Fruit fly (Drosophila melanogaster) whole organism, embryonic: ENCODE data around the gene CBP.

Experiments
- Aef1 ChIP-seq: fragments of 200-800 bp; sonication (Bioruptor generic); IDR thresholded peaks from 3 replicates; pipeline ENCODE4 v1.3.6; 2022; ENCODE audit warnings: missing biosample characterization, missing genetic modification characterization
- Asciz ChIP-seq: fragments of 200-800 bp; sonication (Bioruptor generic); optimal IDR thresholded peaks from 2 replicates; lab custom pipeline; 2017; ENCODE audit warnings: missing biosample characterization, mild to moderate bottlenecking, missing genetic modification characterization, missing genetic modification reagents
- Bteb2 ChIP-seq: fragments of 200-800 bp; sonication (Bioruptor generic); optimal IDR thresholded peaks from 2 replicates; lab custom pipeline; 2016; ENCODE audit warnings: missing biosample characterization, missing genetic modification characterization
- CG10321 ChIP-seq: fragments of 200-800 bp; sonication (Bioruptor generic); IDR thresholded peaks from 2 replicates; pipeline ENCODE4 v1.3.6; 2022; ENCODE audit warnings: missing biosample characterization, missing genetic modification characterization
- CG10366 ChIP-seq: fragments of 200-800 bp; sonication (Bioruptor generic); IDR thresholded peaks from 2 replicates; pipeline ENCODE4 v1.3.6; 2022; ENCODE audit warnings: missing biosample characterization, missing genetic modification characterization
- CG10431 ChIP-seq: fragments of 200-800 bp; sonication (Bioruptor generic); optimal IDR thresholded peaks from 3 replicates; lab custom pipeline; 2018; ENCODE audit warnings: missing biosample characterization, mild to moderate bottlenecking, missing genetic modification characterization
- CG11093 ChIP-seq: fragments of 200-800 bp; sonication (Bioruptor generic); IDR thresholded peaks from 3 replicates; pipeline ENCODE4 v1.3.6; 2022; ENCODE audit warnings: missing biosample characterization, missing genetic modification characterization
- CG11723 ChIP-seq: fragments of 200-800 bp; sonication (Bioruptor generic); optimal IDR thresholded peaks from 2 replicates; lab custom pipeline; 2017; ENCODE audit warnings: missing biosample characterization, mild to moderate bottlenecking, missing genetic modification characterization
- CG13424 ChIP-seq: fragments of 200-800 bp; sonication (Bioruptor generic); optimal IDR thresholded peaks from 2 replicates; lab custom pipeline; 2019; ENCODE audit warnings: missing biosample characterization, mild to moderate bottlenecking, missing genetic modification characterization, moderate library complexity
- CG14050 ChIP-seq: fragments of 200-800 bp; sonication (Bioruptor generic); IDR thresholded peaks from 3 replicates; pipeline ENCODE4 v1.3.6; 2022; ENCODE audit warnings: missing biosample characterization, missing genetic modification characterization
- CG14441 ChIP-seq: fragments of 200-800 bp; sonication (Bioruptor generic); IDR thresholded peaks from 2 replicates; pipeline ENCODE4 v1.3.6; 2022; ENCODE audit warnings: missing biosample characterization, missing genetic modification characterization
- CG15011 ChIP-seq: fragments of 200-800 bp; sonication (Bioruptor generic); optimal IDR thresholded peaks from 3 replicates; lab custom pipeline; 2018; ENCODE audit warnings: missing biosample characterization, mild to moderate bottlenecking, missing genetic modification characterization
- CG15479 ChIP-seq: fragments of 200-800 bp; sonication (Bioruptor generic); optimal IDR thresholded peaks from 3 replicates; lab custom pipeline; 2019; ENCODE audit warnings: missing biosample characterization, mild to moderate bottlenecking, missing genetic modification characterization, moderate library complexity
- CG18262 ChIP-seq: fragments of 200-800 bp; optimal IDR thresholded peaks from 3 replicates; lab custom pipeline; 2019; ENCODE audit warnings: missing biosample characterization, mild to moderate bottlenecking, missing genetic modification characterization, moderate library complexity
- CG3065 ChIP-seq: fragments of 200-800 bp; sonication (Bioruptor generic); optimal IDR thresholded peaks from 2 replicates; lab custom pipeline; 2016; ENCODE audit warnings: missing biosample characterization, missing genetic modification characterization
- CG33557 ChIP-seq: fragments of 200-800 bp; sonication (Bioruptor generic); optimal IDR thresholded peaks from 2 replicates; lab custom pipeline; 2019; ENCODE audit warnings: missing biosample characterization, mild to moderate bottlenecking, missing genetic modification characterization, moderate library complexity
- CG4360 ChIP-seq: fragments of 200-800 bp; sonication (Bioruptor generic); IDR thresholded peaks from 2 replicates; pipeline ENCODE4 v1.3.6; 2022; ENCODE audit warnings: missing biosample characterization, missing genetic modification characterization
- CG4820 ChIP-seq: fragments of 200-800 bp; sonication (Bioruptor generic); optimal IDR thresholded peaks from 3 replicates; lab custom pipeline; 2016; ENCODE audit warnings: missing biosample characterization, missing genetic modification characterization
- CG4854 ChIP-seq: fragments of 200-800 bp; sonication (Bioruptor generic); optimal IDR thresholded peaks from 2 replicates; lab custom pipeline; 2016; ENCODE audit warnings: missing biosample characterization, missing genetic modification characterization, inconsistent platforms
- CG9817 ChIP-seq: fragments of 200-800 bp; sonication (Bioruptor generic); optimal IDR thresholded peaks from 2 replicates; lab custom pipeline; 2018; ENCODE audit warnings: missing biosample characterization, mild to moderate bottlenecking, missing genetic modification characterization, moderate library complexity
- CkIIα-i1 ChIP-seq: fragments of 200-800 bp; sonication (Bioruptor generic); IDR thresholded peaks from 2 replicates; pipeline ENCODE4 v1.3.6; 2022; ENCODE audit warnings: missing biosample characterization, missing genetic modification characterization
- Dad ChIP-seq: fragments of 200-800 bp; sonication (Bioruptor generic); optimal IDR thresholded peaks from 3 replicates; lab custom pipeline; 2016; ENCODE audit warnings: missing biosample characterization, missing genetic modification characterization
- Dbx ChIP-seq: fragments of 200-800 bp; sonication (Bioruptor generic); IDR thresholded peaks from 3 replicates; pipeline ENCODE4 v1.3.6; 2022; ENCODE audit warnings: missing biosample characterization, missing genetic modification characterization
- Ets97D ChIP-seq: fragments of 200-800 bp; sonication (Bioruptor generic); optimal IDR thresholded peaks from 3 replicates; lab custom pipeline; 2016; ENCODE audit warnings: missing biosample characterization, missing genetic modification characterization
- Fer2 ChIP-seq: fragments of 200-800 bp; sonication (Bioruptor generic); optimal IDR thresholded peaks from 2 replicates; lab custom pipeline; 2018; ENCODE audit warnings: missing biosample characterization, mild to moderate bottlenecking, missing genetic modification characterization, moderate library complexity
- Hand ChIP-seq: fragments of 200-800 bp; sonication (Bioruptor generic); optimal IDR thresholded peaks from 2 replicates; lab custom pipeline; 2017; ENCODE audit warnings: mild to moderate bottlenecking, missing biosample characterization, missing genetic modification reagents, missing genetic modification characterization
- Max ChIP-seq: fragments of 200-800 bp; sonication (Bioruptor generic); optimal IDR thresholded peaks from 2 replicates; lab custom pipeline; 2016; ENCODE audit warnings: missing biosample characterization, mild to moderate bottlenecking, missing genetic modification characterization
- Med ChIP-seq: fragments of 200-800 bp; sonication (Bioruptor generic); peaks from one replicate; lab custom pipeline; 2016; ENCODE audit warnings: missing biosample characterization, missing genetic modification characterization, mild to moderate bottlenecking, inconsistent platforms, moderate library complexity
- NK7.1 ChIP-seq: fragments of 200-800 bp; sonication (Bioruptor generic); optimal IDR thresholded peaks from 3 replicates; lab custom pipeline; 2016; ENCODE audit warnings: missing biosample characterization, missing genetic modification characterization
- Side ChIP-seq: fragments of 200-800 bp; sonication (Bioruptor generic); optimal IDR thresholded peaks from 2 replicates; lab custom pipeline; 2016; ENCODE audit warnings: missing biosample characterization, missing genetic modification characterization
- cg ChIP-seq: fragments of 200-800 bp; sonication (Bioruptor generic); optimal IDR thresholded peaks from 3 replicates; lab custom pipeline; 2019; ENCODE audit warnings: missing biosample characterization, mild to moderate bottlenecking, missing genetic modification characterization, moderate library complexity
- chinmo ChIP-seq: fragments of 200-800 bp; sonication (Bioruptor generic); IDR thresholded peaks from 4 replicates; pipeline ENCODE4 v1.3.6; 2022; ENCODE audit warnings: missing biosample characterization, missing genetic modification characterization; ENCODE audit not compliant: partially characterized antibody
- exex ChIP-seq: fragments of 200-800 bp; sonication (Bioruptor generic); optimal IDR thresholded peaks from 4 replicates; lab custom pipeline; 2018; ENCODE audit warnings: missing biosample characterization, mild to moderate bottlenecking, missing genetic modification characterization, moderate library complexity
- gem ChIP-seq: fragments of 200-800 bp; sonication (Bioruptor generic); optimal IDR thresholded peaks from 2 replicates; lab custom pipeline; 2019; ENCODE audit warnings: missing biosample characterization, mild to moderate bottlenecking, missing genetic modification characterization, moderate library complexity
- ham ChIP-seq: fragments of 200-800 bp; sonication (Bioruptor generic); IDR thresholded peaks from 2 replicates; pipeline ENCODE4 v1.3.6; 2022; ENCODE audit warnings: missing biosample characterization, missing genetic modification characterization
- jigr1 ChIP-seq: fragments of 200-800 bp; sonication (Bioruptor generic); IDR thresholded peaks from 3 replicates; pipeline ENCODE4 v1.3.6; 2022; ENCODE audit warnings: missing biosample characterization, missing genetic modification characterization
- klu ChIP-seq: fragments of 200-800 bp; sonication (Bioruptor generic); IDR thresholded peaks from 2 replicates; pipeline ENCODE4 v1.3.6; 2022; ENCODE audit warnings: missing biosample characterization, missing genetic modification characterization
- kni ChIP-seq: fragments of 200-800 bp; sonication (Bioruptor generic); optimal IDR thresholded peaks from 3 replicates; lab custom pipeline; 2017; ENCODE audit warnings: mild to moderate bottlenecking, missing biosample characterization, missing genetic modification reagents, missing genetic modification characterization
- lmd ChIP-seq: fragments of 200-800 bp; sonication (Bioruptor generic); IDR thresholded peaks from 2 replicates; pipeline ENCODE4 v1.3.6; 2022; ENCODE audit warnings: missing biosample characterization, missing genetic modification characterization
- oc ChIP-seq: fragments of 200-800 bp; sonication (Bioruptor generic); optimal IDR thresholded peaks from 2 replicates; lab custom pipeline; 2018; ENCODE audit warnings: missing biosample characterization, mild to moderate bottlenecking, missing genetic modification characterization, moderate library complexity
- pfk ChIP-seq: fragments of 200-800 bp; sonication (Bioruptor generic); optimal IDR thresholded peaks from 2 replicates; lab custom pipeline; 2018; ENCODE audit warnings: missing biosample characterization, mild to moderate bottlenecking, missing genetic modification characterization, moderate library complexity
- scrt ChIP-seq: fragments of 200-800 bp; sonication (Bioruptor generic); optimal IDR thresholded peaks from 2 replicates; lab custom pipeline; 2018; ENCODE audit warnings: missing biosample characterization, mild to moderate bottlenecking, missing genetic modification characterization, moderate library complexity
- sd ChIP-seq: fragments of 200-800 bp; sonication (Bioruptor generic); optimal IDR thresholded peaks from 3 replicates; lab custom pipeline; 2018; ENCODE audit warnings: missing biosample characterization, mild to moderate bottlenecking, missing genetic modification characterization, moderate library complexity
- sens ChIP-seq: fragments of 200-800 bp; sonication (Bioruptor generic); peaks from one replicate; lab custom pipeline; 2016; ENCODE audit warnings: missing biosample characterization, missing genetic modification characterization
- tap ChIP-seq: fragments of 200-800 bp; optimal IDR thresholded peaks from 3 replicates; lab custom pipeline; 2019; ENCODE audit warnings: missing biosample characterization, mild to moderate bottlenecking, missing genetic modification characterization, moderate library complexity
- tna ChIP-seq: fragments of 200-800 bp; sonication (Bioruptor generic); IDR thresholded peaks from 2 replicates; pipeline ENCODE4 v1.3.6; 2022; ENCODE audit warnings: missing biosample characterization, missing genetic modification characterization; ENCODE audit not compliant: partially characterized antibody
- unpg ChIP-seq: fragments of 200-800 bp; sonication (Bioruptor generic); optimal IDR thresholded peaks from 3 replicates; lab custom pipeline; 2018; ENCODE audit warnings: missing biosample characterization, mild to moderate bottlenecking, missing genetic modification characterization, moderate library complexity
- wdn ChIP-seq: fragments of 200-800 bp; sonication (Bioruptor generic); IDR thresholded peaks from 2 replicates; pipeline ENCODE4 v1.3.6; 2022; ENCODE audit warnings: missing biosample characterization, missing genetic modification characterization
- wor ChIP-seq: fragments of 200-800 bp; sonication (Bioruptor generic); IDR thresholded peaks from 2 replicates; pipeline ENCODE4 v1.3.6; 2022; ENCODE audit warnings: missing biosample characterization, missing genetic modification characterization
- zen ChIP-seq: fragments of 200-800 bp; sonication (Bioruptor generic); optimal IDR thresholded peaks from 3 replicates; lab custom pipeline; 2018; ENCODE audit warnings: missing biosample characterization, mild to moderate bottlenecking, missing genetic modification characterization, moderate library complexity

CBP gene

DNA sequence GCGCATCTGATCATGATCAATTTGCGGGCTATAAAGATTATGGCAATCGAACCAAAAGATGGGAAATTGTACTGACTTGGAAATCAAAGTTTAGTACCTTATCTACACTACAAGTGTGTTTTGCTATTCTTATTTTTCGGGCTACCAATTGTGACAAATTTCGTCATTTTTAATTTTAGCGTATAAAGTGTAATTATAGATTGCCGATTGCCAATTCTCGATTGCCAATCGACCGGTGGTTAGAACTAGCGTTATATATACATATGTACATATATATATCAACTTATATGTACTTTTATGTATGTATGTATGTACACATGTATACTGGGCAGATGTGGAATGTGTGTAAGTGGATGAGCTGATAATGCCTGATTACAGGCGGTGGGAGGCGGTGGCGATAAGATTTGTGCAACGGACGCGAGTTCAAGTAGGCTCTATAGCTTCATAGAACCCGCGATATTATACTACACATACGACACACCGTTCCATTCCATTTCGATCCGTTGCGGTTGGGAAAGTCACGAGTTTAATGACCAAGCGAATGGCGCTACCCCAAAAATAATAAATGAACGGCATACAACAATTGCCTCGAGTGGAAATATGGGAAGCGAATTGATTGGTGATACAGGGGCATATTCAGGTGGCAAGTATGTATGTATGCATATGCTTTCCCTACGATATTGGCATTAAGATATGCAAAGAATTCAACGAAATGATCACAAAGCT is 21.1 kb upstream of the CBP start (continued):
- TF ChIP-seq CG4360 (GFP tag; lab: Robert Waterston, UW) = no peak
- no peak for TF ChIP-seq unpg (GFP tag; lab: Kevin White, UChicago)
- no peak for TF ChIP-seq CG10366 (GFP tag; lab: Robert Waterston, UW)
- peak; percentile 30 for TF ChIP-seq CG15479 (GFP tag; lab: Kevin White, UChicago)
- TF ChIP-seq kni (GFP tag; lab: Kevin White, UChicago) = no peak
- no peak for TF ChIP-seq tna (GFP tag; lab: Robert Waterston, UW)
- no peak for TF ChIP-seq oc (tag; lab: Kevin White, UChicago)
- TF ChIP-seq CG4820 (GFP tag; lab: Kevin White, UChicago) = no peak
- TF ChIP-seq CG3065 (GFP tag; lab: Kevin White, UChicago) = no peak
- no peak for TF ChIP-seq Aef1
- TF ChIP-seq sd (tag; lab: Kevin White, UChicago) = peak; percentile 71
- TF ChIP-seq chinmo (GFP tag; lab: Robert Waterston, UW) = 0 out of 4 replicates have a peak, but pooled peaks have one; percentile 46
- no peak for TF ChIP-seq zen
- no peak for TF ChIP-seq scrt (GFP tag; lab: Kevin White, UChicago)
- TF ChIP-seq Max (GFP tag; lab: Kevin White, UChicago) = no peak
- no peak for TF ChIP-seq Asciz (GFP tag; lab: Kevin White, UChicago)
- TF ChIP-seq CG4854 (GFP tag; lab: Kevin White, UChicago) = no peak
- no peak for TF ChIP-seq CG33557 (GFP tag; lab: Kevin White, UChicago)
- TF ChIP-seq wor = no peak
- TF ChIP-seq tap (tag; lab: Kevin White, UChicago) = no peak
- TF ChIP-seq Fer2 (tag; lab: Kevin White, UChicago) = no peak
- peak; percentile 91 for TF ChIP-seq exex
- no peak for TF ChIP-seq CG11093 (GFP tag; lab: Robert Waterston, UW)
- no peak for TF ChIP-seq jigr1 (GFP tag; lab: Robert Waterston, UW)
- TF ChIP-seq Side = no peak
- peak; percentile 89 for TF ChIP-seq pfk (GFP tag; lab: Kevin White, UChicago)
- TF ChIP-seq CG14050 (GFP tag; lab: Robert Waterston, UW) = no peak
- TF ChIP-seq CG11723 (GFP tag; lab: Kevin White, UChicago) = no peak
- no peak for TF ChIP-seq CG18262 (tag; lab: Kevin White, UChicago)
- TF ChIP-seq gem (tag; lab: Kevin White, UChicago) = no peak
- TF ChIP-seq Ets97D = no peak
- TF ChIP-seq lmd (GFP tag; lab: Robert Waterston, UW) = no peak
- no peak for TF ChIP-seq sens (GFP tag; lab: Kevin White, UChicago)
- TF ChIP-seq klu (GFP tag; lab: Robert Waterston, UW) = no peak
- TF ChIP-seq wdn (GFP tag; lab: Robert Waterston, UW) = no peak
- TF ChIP-seq CG13424 (tag; lab: Kevin White, UChicago) = no peak
- no peak for TF ChIP-seq CG9817
- TF ChIP-seq Dbx (GFP tag; lab: Robert Waterston, UW) = no peak
- TF ChIP-seq Bteb2 (GFP tag; lab: Kevin White, UChicago) = no peak
- no peak for TF ChIP-seq ham
- TF ChIP-seq CG14441 (GFP tag; lab: Robert Waterston, UW) = no peak
- peak; percentile 31 for TF ChIP-seq cg (GFP tag; lab: Kevin White, UChicago)
- no peak for TF ChIP-seq Hand (GFP tag; lab: Kevin White, UChicago)
- no peak for TF ChIP-seq CG10431 (GFP tag; lab: Kevin White, UChicago)
- no peak for TF ChIP-seq NK7.1
- no peak for TF ChIP-seq Dad (GFP tag; lab: Kevin White, UChicago)
- TF ChIP-seq CG15011 (GFP tag; lab: Kevin White, UChicago) = no peak
- TF ChIP-seq Med (GFP tag; lab: Kevin White, UChicago) = peak; percentile 50
- no peak for TF ChIP-seq CG10321 (GFP tag; lab: Robert Waterston, UW)
- no peak for TF ChIP-seq CkIIα-i1 (GFP tag; lab: Robert Waterston, UW)
